Worm (Caenorhabditis elegans) whole organism, mixed stage, embryonic: ENCODE data around the gene C09G5.7.

Experiments
- blmp-1 ChIP-seq: fragments of 150-350 bp; optimal IDR thresholded peaks from 2 replicates; lab custom pipeline; 2014; ENCODE audit warnings: missing biosample characterization, missing genetic modification characterization
- nhr-237 ChIP-seq: fragments of 150-350 bp; optimal IDR thresholded peaks from 2 replicates; lab custom pipeline; 2014; ENCODE audit warnings: missing biosample characterization, missing genetic modification characterization
- nhr-28 ChIP-seq: fragments of 150-350 bp; optimal IDR thresholded peaks from 2 replicates; lab custom pipeline; 2014; ENCODE audit warnings: missing biosample characterization, missing genetic modification characterization
- nhr-76 ChIP-seq: sonication (generic microtip); optimal IDR thresholded peaks from 2 replicates; lab custom pipeline; 2017; ENCODE audit warnings: missing biosample characterization, missing genetic modification characterization
- pha-4 ChIP-seq: fragments of 150-350 bp; optimal IDR thresholded peaks from 2 replicates; lab custom pipeline; 2018; ENCODE audit warnings: missing biosample characterization, missing genetic modification reagents, missing genetic modification characterization

DNA sequence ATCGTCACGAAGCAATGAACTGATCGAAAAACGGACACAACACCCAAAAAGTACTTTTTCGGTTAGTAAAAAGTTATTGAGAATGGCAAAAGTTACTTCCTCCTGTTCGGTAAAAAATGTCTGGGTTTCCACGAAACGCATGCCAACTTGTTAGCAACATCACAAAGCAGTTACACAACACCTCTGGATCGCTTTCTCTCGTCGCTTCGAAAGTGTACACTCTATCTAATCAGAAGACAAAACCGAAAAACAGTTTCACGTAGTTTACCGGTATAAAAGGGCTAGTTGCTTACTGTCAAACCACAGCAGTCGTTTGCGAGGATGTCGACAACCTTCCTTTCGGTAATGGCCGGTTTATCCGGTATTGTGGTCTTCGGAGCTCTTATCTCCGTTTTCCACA is 7.8 kb upstream of the C09G5.7 start, which contains the start of gene col-80:
- TF ChIP-seq pha-4 (tag; lab: Kevin White, UChicago) (no peak), blmp-1 (tag; lab: Kevin White, UChicago) (no peak), nhr-237 (tag; lab: Kevin White, UChicago) (no peak), nhr-28 (tag; lab: Kevin White, UChicago) (no peak), nhr-76 (tag; lab: Kevin White, UChicago) (no peak)
